Fruit fly (Drosophila melanogaster): ENCODE measurements around the gene CG11911.
A peak's percentile ranks its signal among the peaks of the same experiment; 100 is the strongest.

CG11911 gene

dm6 chr2L:294452-295362 lies 26.3 kb downstream of the CG11911 start, which contains the start of the genes U2af38 and Stip1 (continued):
- TF ChIP-seq tgo (GFP tag; IDR thresholded peaks at IDR 0.05) (no peak), Hr51 (GFP tag; optimal IDR thresholded peaks at IDR 0.05) (peak in 1 of 2 experiments; percentile 3), stwl (tag; optimal IDR thresholded peaks at IDR 0.05) (peak; percentile 42), CG34224 (GFP tag; IDR thresholded peaks at IDR 0.05; ENCODE audit: partially characterized antibody) (peak; percentile 69), CG18599 (GFP tag; optimal IDR thresholded peaks at IDR 0.05) (peak; percentile 2), CG2678 (tag; optimal IDR thresholded peaks at IDR 0.05) (peak; percentile 41), Six4 (GFP tag; optimal IDR thresholded peaks at IDR 0.05) (no peak), CG9932 (GFP tag; IDR thresholded peaks at IDR 0.05) (peak; percentile 60), Nf-YC (tag; optimal IDR thresholded peaks at IDR 0.05) (peak; percentile 63), phol (tag; optimal IDR thresholded peaks at IDR 0.05) (peak; percentile 50), Sox100B (GFP tag; optimal IDR thresholded peaks at IDR 0.05) (peak; percentile 24), tin (GFP tag; optimal IDR thresholded peaks at IDR 0.05) (peak; percentile 31), CG2129 (GFP tag; IDR thresholded peaks at IDR 0.05; ENCODE audit: partially characterized antibody) (peak; percentile 41; the same call in 1 of the 2 replicates), CG6791 (GFP tag; IDR thresholded peaks at IDR 0.05; ENCODE audit: partially characterized antibody) (peak; percentile 36; the same call in 1 of the 3 replicates), B-H2 (GFP tag; optimal IDR thresholded peaks at IDR 0.05) (peak; percentile 80), Hsf (GFP tag; optimal IDR thresholded peaks at IDR 0.05) (peak; percentile 51), CG13424 (tag; optimal IDR thresholded peaks at IDR 0.05) (peak; percentile 15), lilli (GFP tag; optimal IDR thresholded peaks at IDR 0.05) (peak; percentile 14), tap (tag; optimal IDR thresholded peaks at IDR 0.05) (no peak), fd96Cb (tag; optimal IDR thresholded peaks at IDR 0.05) (no peak), knrl (GFP tag; IDR thresholded peaks at IDR 0.05; ENCODE audit: partially characterized antibody) (peak; percentile 60; the same call in 2 of the 3 replicates), dpn (GFP tag; optimal IDR thresholded peaks at IDR 0.05) (peak in 1 of 2 experiments; percentile 2), sug (tag; optimal IDR thresholded peaks at IDR 0.05) (peak; percentile 42), Xbp1 (GFP tag; optimal IDR thresholded peaks at IDR 0.05) (peak; percentile 58), CG17829 (tag; optimal IDR thresholded peaks at IDR 0.05) (peak; percentile 55), CG10654 (GFP tag; optimal IDR thresholded peaks at IDR 0.05) (peak; percentile 30), MBD-R2 (GFP tag; IDR thresholded peaks at IDR 0.05) (peak; percentile 55), oc (tag; optimal IDR thresholded peaks at IDR 0.05) (peak; percentile 35), az2 (GFP tag; optimal IDR thresholded peaks at IDR 0.05) (peak; percentile 1), maf-S (GFP tag; optimal IDR thresholded peaks at IDR 0.05) (peak; percentile 2), ken (GFP tag; IDR thresholded peaks at IDR 0.05) (0 out of 3 replicates have a peak, but pooled peaks have one; percentile 34), Dek (tag; optimal IDR thresholded peaks at IDR 0.05) (peak; percentile 14), Drgx (GFP tag; IDR thresholded peaks at IDR 0.05) (no peak), nmo (GFP tag; optimal IDR thresholded peaks at IDR 0.05) (peak; percentile 36), CG15514 (GFP tag; optimal IDR thresholded peaks at IDR 0.05) (peak; percentile 75), chn (GFP tag; optimal IDR thresholded peaks at IDR 0.05) (peak; percentile 21), CG4328 (GFP tag; optimal IDR thresholded peaks at IDR 0.05) (peak; percentile 24), lbe (GFP tag; optimal IDR thresholded peaks at IDR 0.05) (no peak), zfh2 (GFP tag; optimal IDR thresholded peaks at IDR 0.05) (peak; percentile 6), vnd (GFP tag; IDR thresholded peaks at IDR 0.05; ENCODE audit: partially characterized antibody) (peak; percentile 58; the same call in 1 of the 3 replicates), CG9215 (GFP tag; IDR thresholded peaks at IDR 0.05) (peak; percentile 91), HmgZ (tag; optimal IDR thresholded peaks at IDR 0.05) (peak; percentile 29), vvl (GFP tag; IDR thresholded peaks at IDR 0.05) (peak; percentile 42; the same call in 1 of the 2 replicates), CG17361 (GFP tag; IDR thresholded peaks at IDR 0.05) (peak; percentile 58; the same call in 2 of the 3 replicates), Rfx (GFP tag; IDR thresholded peaks at IDR 0.05) (peak; percentile 38), CG12659 (GFP tag; optimal IDR thresholded peaks at IDR 0.05) (peak; percentile 37), slou (GFP tag; optimal IDR thresholded peaks at IDR 0.05) (no peak)
